Worm (Caenorhabditis elegans): ENCODE data around the gene lev-9.

lev-9 gene

DNA sequence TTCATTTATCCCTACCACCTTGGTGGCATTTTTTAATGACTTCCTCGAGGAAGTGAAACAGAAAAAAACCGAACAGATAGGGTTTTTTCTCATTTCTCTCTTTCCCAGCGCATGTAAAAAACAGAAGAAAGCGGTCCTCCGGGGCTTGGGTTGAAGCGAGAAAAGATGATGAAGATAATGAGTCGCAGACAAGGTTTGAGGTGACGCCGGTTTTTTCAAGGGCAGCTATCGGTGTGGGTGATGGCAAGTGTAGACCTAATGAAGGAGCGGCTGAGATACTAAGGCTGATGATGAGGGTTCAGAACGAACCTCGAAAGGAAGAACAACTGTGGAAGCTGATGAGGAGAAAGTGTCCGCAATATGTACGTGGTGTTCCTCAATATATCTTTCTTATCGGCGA is 29.4 kb upstream of the lev-9 start (continued):
- no peak for TF ChIP-seq lin-39 (tag; optimal IDR thresholded peaks at IDR 0.05)
- peak; percentile 53 for TF ChIP-seq mep-1 (tag; optimal IDR thresholded peaks at IDR 0.05)
- TF ChIP-seq hpl-2 (GFP tag; optimal IDR thresholded peaks at IDR 0.05) = no peak
- TF ChIP-seq dsc-1 (tag; optimal IDR thresholded peaks at IDR 0.05) = no peak
- TF ChIP-seq nhr-20 (tag; optimal IDR thresholded peaks at IDR 0.05) = peak; percentile 59
- 0 out of 2 replicates have a peak, but pooled peaks have one; percentile 38 for TF ChIP-seq grh-1 (GFP tag; IDR thresholded peaks at IDR 0.05)
- TF ChIP-seq egl-13 (tag; optimal IDR thresholded peaks at IDR 0.05) = no peak
- TF ChIP-seq C16A3.4 (tag; optimal IDR thresholded peaks at IDR 0.05) = no peak
- no peak for TF ChIP-seq unc-30 (tag; optimal IDR thresholded peaks at IDR 0.05)
- TF ChIP-seq fkh-10 (GFP tag; optimal IDR thresholded peaks at IDR 0.05) = no peak
- TF ChIP-seq aly-2 (tag; optimal IDR thresholded peaks at IDR 0.05) = no peak
- no peak for TF ChIP-seq unc-98 (GFP tag; IDR thresholded peaks at IDR 0.05)
- TF ChIP-seq efl-1 (optimal IDR thresholded peaks at IDR 0.05) = no peak
- no peak for TF ChIP-seq efl-1 (GFP tag; optimal IDR thresholded peaks at IDR 0.05 in 1 of 2)
- peak; percentile 29; the same call in 1 of the 2 replicates for TF ChIP-seq nhr-19 (GFP tag; conservative IDR thresholded peaks at IDR 0.05)
- peak; percentile 20 for TF ChIP-seq irx-1 (tag; optimal IDR thresholded peaks at IDR 0.05)
- no peak for TF ChIP-seq nhr-237 (tag; optimal IDR thresholded peaks at IDR 0.05)
- TF ChIP-seq elt-2 (tag; optimal IDR thresholded peaks at IDR 0.05) = no peak
- TF ChIP-seq efl-3 (GFP tag; optimal IDR thresholded peaks at IDR 0.05) = no peak
- TF ChIP-seq pag-3 (tag; optimal IDR thresholded peaks at IDR 0.05; ENCODE audit: borderline replicate concordance, insufficient read depth) = peak; percentile 80
- no peak for TF ChIP-seq lsy-2 (tag; optimal IDR thresholded peaks at IDR 0.05)
- no peak for TF ChIP-seq zip-4 (GFP tag; optimal IDR thresholded peaks at IDR 0.05)
- TF ChIP-seq nhr-11 (tag; optimal IDR thresholded peaks at IDR 0.05) = no peak
- TF ChIP-seq nhr-28 (tag; optimal IDR thresholded peaks at IDR 0.05) = no peak
- TF ChIP-seq nhr-47 (tag; optimal IDR thresholded peaks at IDR 0.05) = no peak
- TF ChIP-seq nhr-71 (tag; optimal IDR thresholded peaks at IDR 0.05) = peak; percentile 32
- TF ChIP-seq C34B4.2 (tag; optimal IDR thresholded peaks at IDR 0.05) = no peak
- no peak for TF ChIP-seq ztf-11 (tag; optimal IDR thresholded peaks at IDR 0.05)
- peak in 4 of 6 experiments; percentile 11 to 58 (median 23) for TF ChIP-seq elt-3 (tag; optimal IDR thresholded peaks at IDR 0.05)
- TF ChIP-seq ceh-63 (GFP tag; optimal IDR thresholded peaks at IDR 0.05) = no peak
- no peak for TF ChIP-seq lin-13 (GFP tag; optimal IDR thresholded peaks at IDR 0.05)

DNA sequence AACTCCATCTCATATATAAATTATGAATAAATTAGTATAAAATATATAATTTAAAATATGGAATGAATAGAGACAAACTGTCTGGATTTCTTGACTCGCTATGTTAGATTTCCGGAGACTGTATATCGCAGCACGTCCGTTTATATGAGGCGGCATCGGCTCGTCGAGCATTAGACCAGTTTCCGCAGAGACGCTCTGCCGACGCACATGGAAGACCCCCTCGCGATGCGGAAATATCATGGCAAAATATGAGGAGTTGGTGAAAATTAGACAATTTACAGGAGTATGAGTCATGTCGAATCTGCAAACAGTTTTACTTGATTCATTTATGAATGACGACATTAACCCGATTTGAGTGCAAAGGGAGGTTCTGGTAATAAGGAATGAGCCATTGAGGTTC is 28.0 kb upstream of the lev-9 start, which contains the start of gene chtb-3:
Gene chtb-3 (minus strand): TSS at position 101 of the 400 bp plus-strand sequence.
- TF ChIP-seq mab-9 (GFP tag; IDR thresholded peaks at IDR 0.05) (no peak), zag-1 (tag; optimal IDR thresholded peaks at IDR 0.05) (no peak), nhr-71 (tag; optimal IDR thresholded peaks at IDR 0.05) (no peak), lin-15B (tag; optimal IDR thresholded peaks at IDR 0.05) (no peak), pax-3 (tag; optimal IDR thresholded peaks at IDR 0.05) (no peak), C16A3.4 (tag; optimal IDR thresholded peaks at IDR 0.05) (no peak), aly-2 (tag; optimal IDR thresholded peaks at IDR 0.05) (no peak), jun-1 (tag; optimal IDR thresholded peaks at IDR 0.05) (no peak), nhr-90 (tag; optimal IDR thresholded peaks at IDR 0.05; ENCODE audit: poor library complexity) (no peak), dpl-1 (GFP tag; optimal IDR thresholded peaks at IDR 0.05) (no peak), zip-4 (GFP tag; optimal IDR thresholded peaks at IDR 0.05) (no peak), mdl-1 (tag; optimal IDR thresholded peaks at IDR 0.05) (no peak), blmp-1 (tag; optimal IDR thresholded peaks at IDR 0.05) (no peak), sox-4 (tag; optimal IDR thresholded peaks at IDR 0.05) (no peak), C34B4.2 (tag; optimal IDR thresholded peaks at IDR 0.05) (no peak), unc-130 (tag; optimal IDR thresholded peaks at IDR 0.05) (no peak)

All from whole organism, L1 larva.